Worm (Caenorhabditis elegans): ENCODE results near the gene R107.9.

The R107.9 gene

DNA sequence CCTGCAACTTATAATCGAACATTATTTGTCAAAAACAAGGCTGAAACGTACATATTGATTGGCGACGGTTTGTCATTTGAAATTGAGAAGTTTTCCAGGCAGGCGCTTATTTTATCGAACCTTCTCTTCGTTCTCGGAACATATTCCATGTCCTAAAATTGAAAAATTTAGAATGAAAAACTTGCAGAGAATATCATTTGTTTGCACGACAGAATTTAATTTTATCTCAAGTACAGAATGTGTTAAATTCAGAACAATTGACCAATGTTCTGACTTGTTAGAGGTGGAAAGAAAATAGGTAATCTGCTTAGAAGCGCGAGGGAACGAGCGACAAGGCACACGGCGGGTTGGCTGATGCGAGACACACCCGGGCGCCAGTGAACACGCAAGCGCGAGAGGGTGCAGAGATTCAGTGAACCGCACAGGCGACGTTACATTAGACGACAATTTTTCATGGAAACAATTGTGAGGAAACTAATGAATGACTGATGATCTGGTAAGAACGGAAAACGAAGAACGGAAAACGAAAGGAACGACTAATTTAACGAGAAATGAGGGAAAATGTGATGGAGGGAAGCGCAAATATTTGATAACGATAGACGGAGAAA, 14.7 kb downstream of the R107.9 start (continued):
- TF ChIP-seq egl-44 (GFP tag; IDR thresholded peaks at IDR 0.05) (no peak), egl-18 (GFP tag; IDR thresholded peaks at IDR 0.05) (0 out of 2 replicates have a peak, but pooled peaks have one; percentile 21), lsl-1 (GFP tag; optimal IDR thresholded peaks at IDR 0.05) (no peak), Y79H2A.3 (GFP tag; conservative IDR thresholded peaks at IDR 0.05) (no peak), ztf-6 (GFP tag; IDR thresholded peaks at IDR 0.05) (no peak), dpl-1 (GFP tag; optimal IDR thresholded peaks at IDR 0.05) (no peak), madf-3 (GFP tag; IDR thresholded peaks at IDR 0.05) (no peak; the same call in 1 of the 2 replicates), efl-1 (GFP tag; optimal IDR thresholded peaks at IDR 0.05) (no peak), hlh-12 (tag; optimal IDR thresholded peaks at IDR 0.05) (no peak), rcor-1 (GFP tag; IDR thresholded peaks at IDR 0.05) (peak; percentile 53), Y53G8AR.9 (GFP tag; conservative IDR thresholded peaks at IDR 0.05) (no peak), fkh-3 (tag; optimal IDR thresholded peaks at IDR 0.05) (no peak), tlf-1 (GFP tag; optimal IDR thresholded peaks at IDR 0.05) (no peak), sea-2 (GFP tag; IDR thresholded peaks at IDR 0.05) (no peak), ceh-79 (tag; optimal IDR thresholded peaks at IDR 0.05) (peak; percentile 38), hmg-1.2 (GFP tag; IDR thresholded peaks at IDR 0.05) (peak; percentile 83; the same call in 1 of the 2 replicates), aptf-2 (GFP tag; conservative IDR thresholded peaks at IDR 0.05) (no peak), hlh-26 (GFP tag; conservative IDR thresholded peaks at IDR 0.05) (no peak), K11D2.4 (GFP tag; IDR thresholded peaks at IDR 0.05) (peak; percentile 71), attf-3 (GFP tag; conservative IDR thresholded peaks at IDR 0.05) (no peak), B0336.3 (GFP tag; IDR thresholded peaks at IDR 0.05) (peak; percentile 58; the same call in 1 of the 2 replicates), atf-7 (tag; optimal IDR thresholded peaks at IDR 0.05) (no peak), nhr-90 (tag; optimal IDR thresholded peaks at IDR 0.05) (peak; percentile 45), snpc-1.3 (tag; optimal IDR thresholded peaks at IDR 0.05; ENCODE audit: insufficient read depth) (no peak), ceh-40 (GFP tag; IDR thresholded peaks at IDR 0.05) (peak; percentile 72; the same call in 1 of the 2 replicates), attf-6 (GFP tag; IDR thresholded peaks at IDR 0.05) (no peak), lin-54 (GFP tag; optimal IDR thresholded peaks at IDR 0.05) (peak; percentile 49), F23B12.7 (tag; optimal IDR thresholded peaks at IDR 0.05; ENCODE audit: insufficient read depth) (peak; percentile 3), hrde-1 (tag; optimal IDR thresholded peaks at IDR 0.05; ENCODE audit: borderline replicate concordance) (no peak), die-1 (tag; optimal IDR thresholded peaks at IDR 0.05) (peak; percentile 31), let-526 (GFP tag; IDR thresholded peaks at IDR 0.05) (peak; percentile 85), ekl-4 (GFP tag; IDR thresholded peaks at IDR 0.05) (no peak; the same call in 1 of the 2 replicates), sptf-2 (GFP tag; optimal IDR thresholded peaks at IDR 0.05) (no peak), T07F8.4 (tag; optimal IDR thresholded peaks at IDR 0.05) (no peak), lin-35 (GFP tag; optimal IDR thresholded peaks at IDR 0.05) (no peak), lin-40 (tag; optimal IDR thresholded peaks at IDR 0.05) (peak; percentile 17), unc-62 (GFP tag; optimal IDR thresholded peaks at IDR 0.05) (no peak), repo-1 (tag; optimal IDR thresholded peaks at IDR 0.05) (no peak), gei-17 (GFP tag; optimal IDR thresholded peaks at IDR 0.05) (no peak), xnd-1 (tag; optimal IDR thresholded peaks at IDR 0.05) (no peak), akir-1 (GFP tag; optimal IDR thresholded peaks at IDR 0.05) (no peak), Y53F4B.3 (GFP tag; IDR thresholded peaks at IDR 0.05) (no peak), bed-2 (GFP tag; IDR thresholded peaks at IDR 0.05) (no peak), let-607 (tag; optimal IDR thresholded peaks at IDR 0.05) (peak; percentile 25 to 44), ets-4 (GFP tag; optimal IDR thresholded peaks at IDR 0.05) (peak; percentile 71), tbp1 (GFP tag; optimal IDR thresholded peaks at IDR 0.05) (peak; percentile 36), ztf-3 (GFP tag; optimal IDR thresholded peaks at IDR 0.05) (peak; percentile 60), aptf-3 (GFP tag; IDR thresholded peaks at IDR 0.05) (0 out of 2 replicates have a peak, but pooled peaks have one; percentile 86)
